Worm (Caenorhabditis elegans) whole organism, L2 larva: Measurements from ENCODE around the gene R08F11.4.

Experiments
- C34F6.9 ChIP-seq: fragments of 150-350 bp; optimal IDR thresholded peaks from 2 replicates; lab custom pipeline; 2014; ENCODE audit warnings: missing biosample characterization, missing genetic modification characterization
- F13H6.1 ChIP-seq: sonication (generic microtip); optimal IDR thresholded peaks from 2 replicates; lab custom pipeline; 2016; ENCODE audit warnings: missing genetic modification characterization, missing compliant biosample characterization
- R02D3.7 ChIP-seq: fragments of 150-350 bp; optimal IDR thresholded peaks from 2 replicates; lab custom pipeline; 2014; ENCODE audit warnings: missing biosample characterization, missing genetic modification characterization
- ZK546.5 ChIP-seq: sonication (generic microtip); optimal IDR thresholded peaks from 2 replicates; lab custom pipeline; 2017; ENCODE audit warnings: missing biosample characterization, missing genetic modification characterization
- ama-1 ChIP-seq: fragments of 150-350 bp; optimal IDR thresholded peaks from 2 replicates; lab custom pipeline; 2018; ENCODE audit warnings: inconsistent platforms
- blmp-1 ChIP-seq: sonication (generic microtip); optimal IDR thresholded peaks from 2 replicates; lab custom pipeline; 2017; ENCODE audit warnings: missing genetic modification characterization, mild to moderate bottlenecking, missing compliant biosample characterization, antibody characterized with exemption, moderate library complexity; ENCODE audit not compliant: insufficient read depth
- ceh-82 ChIP-seq: fragments of 150-350 bp; optimal IDR thresholded peaks from 2 replicates; lab custom pipeline; 2014; ENCODE audit warnings: missing biosample characterization, missing genetic modification characterization
- crh-2 ChIP-seq: sonication (generic microtip); optimal IDR thresholded peaks from 2 replicates; lab custom pipeline; 2017; ENCODE audit warnings: missing biosample characterization, missing genetic modification characterization
- dmd-4 ChIP-seq: sonication (generic microtip); optimal IDR thresholded peaks from 2 replicates; lab custom pipeline; 2017; ENCODE audit warnings: missing biosample characterization, missing genetic modification characterization
- egl-27 ChIP-seq: sonication (generic microtip); optimal IDR thresholded peaks from 3 replicates; lab custom pipeline; 2017; ENCODE audit warnings: missing biosample characterization, missing genetic modification reagents, missing genetic modification characterization
- elt-3 ChIP-seq: sonication (generic microtip); optimal IDR thresholded peaks from 2 replicates; lab custom pipeline; 2017; ENCODE audit warnings: missing biosample characterization, missing genetic modification characterization
- gmeb-1 ChIP-seq: fragments of 150-350 bp; optimal IDR thresholded peaks from 2 replicates; lab custom pipeline; 2014; ENCODE audit warnings: missing biosample characterization, missing genetic modification characterization
- lin-11 ChIP-seq: fragments of 150-350 bp; sonication (generic microtip); optimal IDR thresholded peaks from 2 replicates; lab custom pipeline; 2014; ENCODE audit warnings: missing biosample characterization, missing genetic modification characterization, inconsistent platforms, mixed read lengths
- lin-13 ChIP-seq: fragments of 150-350 bp; optimal IDR thresholded peaks from 2 replicates; lab custom pipeline; 2014; ENCODE audit warnings: missing biosample characterization, missing genetic modification reagents, missing genetic modification characterization
- lin-39 ChIP-seq: fragments of 150-350 bp; optimal IDR thresholded peaks from 2 replicates; lab custom pipeline; 2014; ENCODE audit warnings: missing biosample characterization, missing genetic modification reagents, missing genetic modification characterization
- lsy-2 ChIP-seq, 2 experiments: fragments of 150-350 bp in 1 of 2; sonication (generic microtip) in 1 of 2; optimal IDR thresholded peaks; 2 replicates each; lab custom pipeline; 2014 to 2017; ENCODE audit warnings: missing biosample characterization in 2 of 2, missing genetic modification characterization in 2 of 2
- mab-5 ChIP-seq: fragments of 150-350 bp; optimal IDR thresholded peaks from 2 replicates; lab custom pipeline; 2014; ENCODE audit warnings: missing biosample characterization, missing genetic modification characterization
- mbf-1 ChIP-seq: sonication (generic microtip); optimal IDR thresholded peaks from 2 replicates; lab custom pipeline; 2017; ENCODE audit warnings: missing biosample characterization, missing genetic modification characterization
- nhr-11 ChIP-seq: fragments of 150-350 bp; optimal IDR thresholded peaks from 2 replicates; lab custom pipeline; 2014; ENCODE audit warnings: missing biosample characterization, missing genetic modification characterization
- nhr-12 ChIP-seq: fragments of 150-350 bp; optimal IDR thresholded peaks from 2 replicates; lab custom pipeline; 2014; ENCODE audit warnings: missing biosample characterization, missing genetic modification characterization
- nhr-129 ChIP-seq: fragments of 150-350 bp; optimal IDR thresholded peaks from 2 replicates; lab custom pipeline; 2014; ENCODE audit warnings: missing biosample characterization, missing genetic modification characterization
- nhr-21 ChIP-seq: fragments of 150-350 bp; optimal IDR thresholded peaks from 2 replicates; lab custom pipeline; 2014; ENCODE audit warnings: missing biosample characterization, missing genetic modification characterization
- nhr-25 ChIP-seq: fragments of 150-350 bp; sonication (generic microtip); optimal IDR thresholded peaks from 3 replicates; lab custom pipeline; 2014; ENCODE audit warnings: missing biosample characterization, missing genetic modification characterization
- nhr-6 ChIP-seq: fragments of 150-350 bp; optimal IDR thresholded peaks from 2 replicates; lab custom pipeline; 2014; ENCODE audit warnings: missing biosample characterization, missing genetic modification characterization
- nhr-77 ChIP-seq: fragments of 150-350 bp; optimal IDR thresholded peaks from 2 replicates; lab custom pipeline; 2014; ENCODE audit warnings: missing biosample characterization, missing genetic modification characterization
- peb-1 ChIP-seq: fragments of 150-350 bp; optimal IDR thresholded peaks from 2 replicates; lab custom pipeline; 2014; ENCODE audit warnings: missing biosample characterization, missing genetic modification characterization
- sem-4 ChIP-seq: fragments of 150-350 bp; optimal IDR thresholded peaks from 2 replicates; lab custom pipeline; 2014; ENCODE audit warnings: missing biosample characterization, missing genetic modification reagents, missing genetic modification characterization
- skn-1 ChIP-seq: sonication (generic microtip); optimal IDR thresholded peaks from 2 replicates; lab custom pipeline; 2017; ENCODE audit warnings: missing biosample characterization, missing genetic modification characterization
- sma-3 ChIP-seq: sonication (generic microtip); optimal IDR thresholded peaks from 2 replicates; lab custom pipeline; 2016; ENCODE audit warnings: missing genetic modification reagents, missing genetic modification characterization, missing compliant biosample characterization
- sma-9 ChIP-seq, 2 experiments: fragments of 150-350 bp in 1 of 2; sonication (generic microtip) in 1 of 2; optimal IDR thresholded peaks; 2 replicates each; lab custom pipeline; 2014 to 2016; ENCODE audit warnings: missing genetic modification characterization in 2 of 2, mild to moderate bottlenecking in 1 of 2, missing biosample characterization in 1 of 2, missing compliant biosample characterization in 1 of 2, missing genetic modification reagents in 1 of 2, moderate library complexity in 1 of 2
- snpc-4 ChIP-seq: fragments of 150-350 bp; optimal IDR thresholded peaks from 2 replicates; lab custom pipeline; 2014; ENCODE audit warnings: missing biosample characterization, missing genetic modification characterization
- unc-39 ChIP-seq: fragments of 150-350 bp; optimal IDR thresholded peaks from 2 replicates; lab custom pipeline; 2014; ENCODE audit warnings: missing biosample characterization, missing genetic modification characterization
- unc-55 ChIP-seq: fragments of 150-350 bp; sonication (generic microtip); optimal IDR thresholded peaks from 3 replicates; lab custom pipeline; 2014; ENCODE audit warnings: missing biosample characterization, missing genetic modification reagents, missing genetic modification characterization
- unc-62 ChIP-seq: fragments of 150-350 bp; optimal IDR thresholded peaks from 2 replicates; lab custom pipeline; 2014; ENCODE audit warnings: missing biosample characterization, missing genetic modification reagents, missing genetic modification characterization
- zag-1 ChIP-seq: fragments of 150-350 bp; optimal IDR thresholded peaks from 2 replicates; lab custom pipeline; 2014; ENCODE audit warnings: missing biosample characterization, missing genetic modification characterization
- ztf-1 ChIP-seq: fragments of 200-800 bp; sonication (Bioruptor generic); conservative IDR thresholded peaks from 2 replicates; pipeline ENCODE4 v1.3.6; 2022; ENCODE audit warnings: missing genetic modification characterization, missing compliant biosample characterization
- ztf-11 ChIP-seq: sonication (generic microtip); optimal IDR thresholded peaks from 2 replicates; lab custom pipeline; 2017; ENCODE audit warnings: missing biosample characterization, missing genetic modification characterization
- ztf-4 ChIP-seq: fragments of 150-350 bp; optimal IDR thresholded peaks from 2 replicates; lab custom pipeline; 2014; ENCODE audit warnings: missing biosample characterization, missing genetic modification characterization

Gene R08F11.4

DNA sequence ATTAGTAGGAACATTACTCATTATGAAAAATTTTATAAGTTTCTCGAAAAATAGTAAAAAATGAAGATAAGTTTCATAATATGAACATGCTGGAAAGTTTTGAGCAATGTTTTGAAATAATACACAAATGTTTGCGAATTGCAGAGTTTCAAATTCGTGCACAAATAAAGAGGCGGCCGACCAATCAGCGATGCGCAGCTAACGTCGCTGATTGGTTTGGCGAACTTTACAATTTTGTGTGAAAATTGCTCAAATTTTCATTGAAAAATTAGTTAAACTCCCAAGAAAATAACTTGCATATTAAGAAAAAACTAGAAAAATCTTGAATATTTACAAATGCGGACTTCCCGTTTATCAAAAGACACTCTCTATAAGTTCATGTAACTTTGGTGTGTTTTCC, 27.3 kb upstream of the R08F11.4 start:
- TF ChIP-seq F13H6.1 (tag; lab: Kevin White, UChicago), result no peak
- no peak for TF ChIP-seq nhr-12
- no peak for TF ChIP-seq nhr-129 (tag; lab: Kevin White, UChicago)
- TF ChIP-seq unc-62, result no peak
- no peak for TF ChIP-seq ztf-1 (GFP tag; lab: Robert Waterston, UW)
- TF ChIP-seq sma-9 (GFP tag; optimal IDR thresholded peaks at IDR 0.05; lab: Kevin White, UChicago), result no peak
- TF ChIP-seq sma-9 (tag; optimal IDR thresholded peaks at IDR 0.05; lab: Kevin White, UChicago), result no peak
- no peak for TF ChIP-seq lin-39 (tag; lab: Kevin White, UChicago)
- no peak for TF ChIP-seq sem-4 (tag; lab: Kevin White, UChicago)
- TF ChIP-seq skn-1 (tag; lab: Kevin White, UChicago), result no peak
- no peak for TF ChIP-seq ZK546.5 (tag; lab: Kevin White, UChicago)
- TF ChIP-seq peb-1, result no peak
- no peak for TF ChIP-seq sma-3
- TF ChIP-seq lin-13 (GFP tag; lab: Kevin White, UChicago), result no peak

DNA sequence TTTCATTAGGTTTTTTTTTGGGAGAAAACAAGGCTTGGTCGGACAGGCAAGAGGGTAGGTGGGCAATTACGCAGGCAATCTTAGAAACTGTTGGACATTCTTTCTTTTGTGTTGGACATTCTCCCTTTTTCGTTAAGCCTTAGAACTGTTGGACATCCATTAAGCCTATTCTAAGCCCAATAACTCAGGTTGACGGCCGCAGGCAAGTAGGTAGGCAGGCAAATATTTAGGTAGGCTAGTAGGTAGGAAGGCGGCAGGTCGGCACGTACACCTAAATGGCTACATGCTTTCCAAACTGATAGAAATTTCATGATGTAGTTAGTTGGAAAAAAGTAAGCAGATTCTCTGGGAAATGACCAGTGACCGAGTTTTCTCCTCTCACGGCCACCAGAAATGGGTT, 26.8 kb upstream of the R08F11.4 start:
- no peak for TF ChIP-seq nhr-11
- no peak for TF ChIP-seq mbf-1 (tag; lab: Kevin White, UChicago)
- TF ChIP-seq ztf-4 (tag; lab: Kevin White, UChicago), result no peak
- no peak for TF ChIP-seq crh-2 (tag; lab: Kevin White, UChicago)
- no peak for TF ChIP-seq lsy-2 (tag; optimal IDR thresholded peaks at IDR 0.05; lab: Kevin White, UChicago)
- TF ChIP-seq snpc-4 (tag; lab: Kevin White, UChicago), result no peak
- TF ChIP-seq R02D3.7 (tag; lab: Kevin White, UChicago), result no peak
- TF ChIP-seq nhr-21 (tag; lab: Kevin White, UChicago), result no peak
- TF ChIP-seq ama-1 (lab: Kevin White, UChicago), result no peak
- no peak for TF ChIP-seq zag-1 (tag; lab: Kevin White, UChicago)
- no peak for TF ChIP-seq nhr-25 (tag; lab: Kevin White, UChicago)
- TF ChIP-seq egl-27 (tag; lab: Kevin White, UChicago), result no peak
- TF ChIP-seq unc-55 (GFP tag; lab: Kevin White, UChicago), result no peak
- no peak for TF ChIP-seq C34F6.9 (tag; lab: Kevin White, UChicago)
- TF ChIP-seq unc-62, result no peak
- no peak for TF ChIP-seq skn-1 (tag; lab: Kevin White, UChicago)
- no peak for TF ChIP-seq sma-9 (GFP tag; optimal IDR thresholded peaks at IDR 0.05; lab: Kevin White, UChicago)
- TF ChIP-seq sma-9 (tag; optimal IDR thresholded peaks at IDR 0.05; lab: Kevin White, UChicago), result no peak

DNA sequence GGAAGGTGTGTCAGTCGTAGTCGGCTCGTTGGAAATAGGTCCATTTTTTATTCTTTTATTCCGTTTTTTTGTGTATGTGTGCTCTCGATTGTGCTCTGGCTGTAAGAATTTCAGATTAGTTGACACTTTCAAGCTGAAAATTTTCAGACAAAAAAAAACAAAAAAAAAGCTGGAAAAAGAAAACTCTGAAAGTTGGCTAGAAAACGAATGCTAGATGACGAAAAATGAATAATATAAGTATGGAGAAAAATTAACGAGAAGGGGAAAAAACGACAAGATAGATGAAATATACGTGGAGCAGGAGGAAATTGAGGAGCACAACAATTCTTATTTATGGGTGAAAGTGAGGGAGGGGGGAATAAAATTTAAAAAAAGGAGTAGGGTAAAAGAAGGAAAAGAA, 26.3 kb upstream of the R08F11.4 start, which contains the start of gene H10D18.5:
Gene H10D18.5, minus strand, starts transcription at position 101 of the 400 bp plus-strand sequence.
- TF ChIP-seq mab-5 (tag; lab: Kevin White, UChicago), result no peak
- TF ChIP-seq blmp-1 (tag; lab: Kevin White, UChicago), result no peak
- no peak for TF ChIP-seq lsy-2 (tag; optimal IDR thresholded peaks at IDR 0.05; lab: Kevin White, UChicago)
- no peak for TF ChIP-seq lin-11 (tag; lab: Kevin White, UChicago)
- no peak for TF ChIP-seq egl-27 (tag; lab: Kevin White, UChicago)
- TF ChIP-seq sma-3, result no peak
- TF ChIP-seq F13H6.1 (tag; lab: Kevin White, UChicago), result no peak
- no peak for TF ChIP-seq sma-9 (GFP tag; optimal IDR thresholded peaks at IDR 0.05; lab: Kevin White, UChicago)
- no peak for TF ChIP-seq sma-9 (tag; optimal IDR thresholded peaks at IDR 0.05; lab: Kevin White, UChicago)
- no peak for TF ChIP-seq mbf-1 (tag; lab: Kevin White, UChicago)
- no peak for TF ChIP-seq dmd-4 (tag; lab: Kevin White, UChicago)
- TF ChIP-seq gmeb-1 (tag; lab: Kevin White, UChicago), result no peak
- TF ChIP-seq, all 48 proteins: peak for 0

DNA sequence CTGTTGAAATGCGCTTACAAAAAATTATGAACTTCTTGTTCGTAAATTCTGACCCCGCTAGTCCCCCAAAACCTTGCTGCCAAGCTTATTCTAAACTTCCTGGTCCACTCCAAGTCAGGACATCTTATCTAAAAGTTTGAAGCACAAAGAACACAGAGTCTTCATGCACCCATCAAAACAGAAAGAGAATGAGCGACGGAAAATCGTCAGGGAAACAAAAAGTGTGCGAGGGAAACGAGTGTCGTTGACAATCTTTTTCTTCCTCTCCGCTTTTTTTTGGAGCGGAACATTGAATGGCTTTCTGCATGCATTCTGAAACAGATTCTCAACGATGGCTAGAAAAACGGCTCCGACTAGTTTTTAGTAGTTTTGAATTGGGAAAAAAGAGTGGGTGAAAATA, 19.9 kb upstream of the R08F11.4 start:
- TF ChIP-seq unc-39 (tag; lab: Kevin White, UChicago) (no peak), nhr-21 (tag; lab: Kevin White, UChicago) (no peak), unc-55 (GFP tag; lab: Kevin White, UChicago) (peak; percentile 35)

DNA sequence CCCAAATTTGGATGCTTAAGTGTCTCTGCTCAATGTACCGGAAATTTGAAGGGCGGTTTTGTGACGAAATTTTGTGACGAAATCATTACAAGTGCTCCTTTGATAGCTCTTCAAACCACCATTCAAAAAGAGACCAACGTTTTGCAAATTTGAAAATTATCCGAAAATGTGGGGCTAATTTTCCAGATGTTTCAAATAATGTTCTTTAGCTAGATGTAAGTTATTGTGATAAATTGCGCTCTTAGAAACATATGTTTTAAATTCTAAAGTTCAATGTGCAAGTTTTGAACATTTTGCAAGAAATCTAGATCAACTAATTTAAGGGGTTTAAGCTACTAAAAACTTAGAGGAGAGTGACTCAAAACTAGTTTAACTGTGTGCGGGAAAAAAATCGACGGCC, 15.5 kb upstream of the R08F11.4 start:
- TF ChIP-seq ztf-11 (tag; lab: Kevin White, UChicago) (no peak), ZK546.5 (tag; lab: Kevin White, UChicago) (no peak), nhr-6 (tag; lab: Kevin White, UChicago) (no peak), ztf-1 (GFP tag; lab: Robert Waterston, UW) (no peak), sma-9 (GFP tag; optimal IDR thresholded peaks at IDR 0.05; lab: Kevin White, UChicago) (no peak), sma-9 (tag; optimal IDR thresholded peaks at IDR 0.05; lab: Kevin White, UChicago) (no peak), ceh-82 (tag; lab: Kevin White, UChicago) (no peak), unc-39 (tag; lab: Kevin White, UChicago) (no peak), elt-3 (tag; lab: Kevin White, UChicago) (no peak), mbf-1 (tag; lab: Kevin White, UChicago) (no peak), mab-5 (tag; lab: Kevin White, UChicago) (no peak), unc-62 (no peak), ama-1 (lab: Kevin White, UChicago) (no peak), nhr-77 (tag; lab: Kevin White, UChicago) (no peak), sma-3 (no peak), peb-1 (no peak), crh-2 (tag; lab: Kevin White, UChicago) (no peak)
